Fruit fly (Drosophila melanogaster) whole organism, embryonic: Measurements from ENCODE around the gene Rdh.

Experiments
- CG12744 ChIP-seq: fragments of 200-800 bp; sonication (Bioruptor generic); optimal IDR thresholded peaks from 2 replicates; lab custom pipeline; 2016; ENCODE audit warnings: missing biosample characterization, missing genetic modification characterization
- CG13296 ChIP-seq: fragments of 200-800 bp; sonication (Bioruptor generic); optimal IDR thresholded peaks from 3 replicates; lab custom pipeline; 2018; ENCODE audit warnings: missing biosample characterization, mild to moderate bottlenecking, missing genetic modification characterization
- CG13424 ChIP-seq: fragments of 200-800 bp; sonication (Bioruptor generic); optimal IDR thresholded peaks from 2 replicates; lab custom pipeline; 2019; ENCODE audit warnings: missing biosample characterization, mild to moderate bottlenecking, missing genetic modification characterization, moderate library complexity
- CG18599 ChIP-seq: fragments of 200-800 bp; sonication (Bioruptor generic); optimal IDR thresholded peaks from 3 replicates; lab custom pipeline; 2017; ENCODE audit warnings: missing biosample characterization, missing genetic modification characterization, mild to moderate bottlenecking, moderate library complexity, missing genetic modification reagents
- CG2202 ChIP-seq: fragments of 200-800 bp; sonication (Bioruptor generic); optimal IDR thresholded peaks from 2 replicates; lab custom pipeline; 2018; ENCODE audit warnings: missing biosample characterization, mild to moderate bottlenecking, missing genetic modification characterization
- CG3163 ChIP-seq: fragments of 200-800 bp; sonication (Bioruptor generic); optimal IDR thresholded peaks from 3 replicates; lab custom pipeline; 2016; ENCODE audit warnings: missing biosample characterization, missing genetic modification characterization
- CG32767 ChIP-seq: fragments of 200-800 bp; sonication (Bioruptor generic); IDR thresholded peaks from 2 replicates; pipeline ENCODE4 v1.3.6; 2022; ENCODE audit warnings: missing biosample characterization, missing genetic modification characterization
- CG34224 ChIP-seq: fragments of 200-800 bp; sonication (Bioruptor generic); IDR thresholded peaks from 3 replicates; pipeline ENCODE4 v1.3.6; 2022; ENCODE audit warnings: missing biosample characterization, missing genetic modification characterization; ENCODE audit not compliant: partially characterized antibody
- CG34422 ChIP-seq: fragments of 200-800 bp; sonication (Bioruptor generic); IDR thresholded peaks from 3 replicates; pipeline ENCODE4 v1.3.6; 2022; ENCODE audit warnings: missing biosample characterization, missing genetic modification characterization
- CG4404 ChIP-seq: fragments of 200-800 bp; sonication (Bioruptor generic); IDR thresholded peaks from 2 replicates; pipeline ENCODE4 v1.3.6; 2022; ENCODE audit warnings: missing biosample characterization, missing genetic modification characterization
- CG4730 ChIP-seq: fragments of 200-800 bp; sonication (Bioruptor generic); IDR thresholded peaks from 2 replicates; pipeline ENCODE4 v1.3.6; 2022; ENCODE audit warnings: missing biosample characterization, missing genetic modification characterization
- CG5953 ChIP-seq: fragments of 200-800 bp; sonication (Bioruptor generic); IDR thresholded peaks from 2 replicates; pipeline ENCODE4 v1.3.6; 2022; ENCODE audit warnings: missing biosample characterization, missing genetic modification characterization
- CG8359 ChIP-seq: fragments of 200-800 bp; sonication (Bioruptor generic); optimal IDR thresholded peaks from 2 replicates; lab custom pipeline; 2017; ENCODE audit warnings: missing biosample characterization, mild to moderate bottlenecking, missing genetic modification characterization, borderline replicate concordance
- CkIIα-i1 ChIP-seq: fragments of 200-800 bp; sonication (Bioruptor generic); IDR thresholded peaks from 2 replicates; pipeline ENCODE4 v1.3.6; 2022; ENCODE audit warnings: missing biosample characterization, missing genetic modification characterization
- Doc2 ChIP-seq: fragments of 200-800 bp; sonication (Bioruptor generic); IDR thresholded peaks from 2 replicates; pipeline ENCODE4 v1.3.6; 2022; ENCODE audit warnings: missing biosample characterization, missing genetic modification characterization
- E2f1 ChIP-seq: fragments of 200-800 bp; sonication (Bioruptor generic); IDR thresholded peaks from 2 replicates; pipeline ENCODE4 v1.3.6; 2022; ENCODE audit warnings: missing biosample characterization, missing genetic modification characterization
- Eip74EF ChIP-seq, 2 experiments: fragments of 200-800 bp in 1 of 2; fragments of >200 bp in 1 of 2; sonication (Bioruptor generic) in 1 of 2; optimal IDR thresholded peaks; 2 replicates each; lab custom pipeline; 2017 to 2019; ENCODE audit warnings: missing biosample characterization in 2 of 2, missing genetic modification characterization in 2 of 2, mild to moderate bottlenecking in 1 of 2, moderate library complexity in 1 of 2
- Ets97D ChIP-seq: fragments of 200-800 bp; sonication (Bioruptor generic); optimal IDR thresholded peaks from 3 replicates; lab custom pipeline; 2016; ENCODE audit warnings: missing biosample characterization, missing genetic modification characterization
- MESR4 ChIP-seq: fragments of 200-800 bp; sonication (Bioruptor generic); optimal IDR thresholded peaks from 2 replicates; lab custom pipeline; 2018; ENCODE audit warnings: missing biosample characterization, mild to moderate bottlenecking, missing genetic modification characterization, moderate library complexity
- Neu2 ChIP-seq: fragments of 200-800 bp; sonication (Bioruptor generic); optimal IDR thresholded peaks from 3 replicates; lab custom pipeline; 2016; ENCODE audit warnings: missing biosample characterization, missing genetic modification characterization, borderline replicate concordance
- Nf-YC ChIP-seq: fragments of 200-800 bp; optimal IDR thresholded peaks from 3 replicates; lab custom pipeline; 2019; ENCODE audit warnings: missing biosample characterization, mild to moderate bottlenecking, missing genetic modification characterization, moderate library complexity
- Oaz ChIP-seq: fragments of 200-800 bp; sonication (Bioruptor generic); IDR thresholded peaks from 2 replicates; pipeline ENCODE4 v1.3.6; 2022; ENCODE audit warnings: missing biosample characterization, missing genetic modification characterization
- Side ChIP-seq: fragments of 200-800 bp; sonication (Bioruptor generic); optimal IDR thresholded peaks from 2 replicates; lab custom pipeline; 2016; ENCODE audit warnings: missing biosample characterization, missing genetic modification characterization
- Tbp ChIP-seq: fragments of >200 bp; optimal IDR thresholded peaks from 2 replicates; lab custom pipeline; 2018; ENCODE audit warnings: missing biosample characterization, missing genetic modification characterization
- Xbp1 ChIP-seq: fragments of 200-800 bp; sonication (Bioruptor generic); optimal IDR thresholded peaks from 3 replicates; lab custom pipeline; 2016; ENCODE audit warnings: missing biosample characterization, mild to moderate bottlenecking, missing genetic modification characterization
- ara ChIP-seq: fragments of 200-800 bp; sonication (Bioruptor generic); IDR thresholded peaks from 2 replicates; pipeline ENCODE4 v1.3.6; 2022; ENCODE audit warnings: missing biosample characterization, missing genetic modification characterization
- ase ChIP-seq: fragments of 200-800 bp; sonication (Bioruptor generic); IDR thresholded peaks from 3 replicates; pipeline ENCODE4 v1.3.6; 2022; ENCODE audit warnings: missing biosample characterization, missing genetic modification characterization
- az2 ChIP-seq: fragments of 200-800 bp; sonication (Bioruptor generic); optimal IDR thresholded peaks from 3 replicates; lab custom pipeline; 2016; ENCODE audit warnings: missing biosample characterization, missing genetic modification characterization
- bbx ChIP-seq: fragments of 200-800 bp; sonication (Bioruptor generic); IDR thresholded peaks from 2 replicates; pipeline ENCODE4 v1.3.6; 2022; ENCODE audit warnings: missing biosample characterization, missing genetic modification characterization; ENCODE audit not compliant: partially characterized antibody
- br ChIP-seq: fragments of >200 bp; optimal IDR thresholded peaks from 2 replicates; lab custom pipeline; 2017
- crc ChIP-seq: fragments of 200-800 bp; sonication (Bioruptor generic); optimal IDR thresholded peaks from 2 replicates; lab custom pipeline; 2016; ENCODE audit warnings: missing biosample characterization, missing genetic modification characterization
- croc ChIP-seq: fragments of 200-800 bp; sonication (Bioruptor generic); conservative IDR thresholded peaks from 3 replicates; pipeline ENCODE4 v1.3.6; 2022; ENCODE audit warnings: missing biosample characterization, missing genetic modification characterization
- disco-r ChIP-seq: fragments of 200-800 bp; sonication (Bioruptor generic); optimal IDR thresholded peaks from 2 replicates; lab custom pipeline; 2016; ENCODE audit warnings: missing biosample characterization, missing genetic modification characterization
- fd102C ChIP-seq: fragments of 200-800 bp; sonication (Bioruptor generic); optimal IDR thresholded peaks from 2 replicates; lab custom pipeline; 2018; ENCODE audit warnings: missing biosample characterization, mild to moderate bottlenecking, missing genetic modification characterization, moderate library complexity
- fd96Cb ChIP-seq: fragments of 200-800 bp; sonication (Bioruptor generic); optimal IDR thresholded peaks from 2 replicates; lab custom pipeline; 2018; ENCODE audit warnings: missing biosample characterization, mild to moderate bottlenecking, missing genetic modification characterization, moderate library complexity
- gcm2 ChIP-seq: fragments of 200-800 bp; sonication (Bioruptor generic); optimal IDR thresholded peaks from 2 replicates; lab custom pipeline; 2016; ENCODE audit warnings: missing biosample characterization, missing genetic modification characterization
- gsb ChIP-seq: fragments of 200-800 bp; sonication (Bioruptor generic); IDR thresholded peaks from 2 replicates; pipeline ENCODE4 v1.3.6; 2022; ENCODE audit warnings: missing biosample characterization, missing genetic modification characterization
- ham ChIP-seq: fragments of 200-800 bp; sonication (Bioruptor generic); IDR thresholded peaks from 2 replicates; pipeline ENCODE4 v1.3.6; 2022; ENCODE audit warnings: missing biosample characterization, missing genetic modification characterization
- ken ChIP-seq: fragments of 200-800 bp; sonication (Bioruptor generic); IDR thresholded peaks from 3 replicates; pipeline ENCODE4 v1.3.6; 2022; ENCODE audit warnings: missing biosample characterization, missing genetic modification characterization
- lilli ChIP-seq: fragments of 200-800 bp; sonication (Bioruptor generic); optimal IDR thresholded peaks from 3 replicates; lab custom pipeline; 2016; ENCODE audit warnings: missing biosample characterization, missing genetic modification characterization
- pan ChIP-seq, 4 experiments: fragments of >200 bp in 3 of 4; fragments of 200-800 bp in 1 of 4; sonication (Bioruptor generic) in 1 of 4; optimal IDR thresholded peaks in 3 of 4; IDR thresholded peaks in 1 of 4; 2 replicates each; pipeline versions ENCODE4 v1.3.6 to Lab custom; 2017 to 2022; ENCODE audit warnings: missing biosample characterization in 2 of 4, missing genetic modification characterization in 2 of 4, mixed read lengths in 1 of 4
- pb ChIP-seq: fragments of 200-800 bp; sonication (Bioruptor generic); optimal IDR thresholded peaks from 3 replicates; lab custom pipeline; 2016; ENCODE audit warnings: missing biosample characterization, missing genetic modification characterization
- pnt ChIP-seq: fragments of 200-800 bp; sonication (Bioruptor generic); optimal IDR thresholded peaks from 3 replicates; lab custom pipeline; 2016; ENCODE audit warnings: missing biosample characterization, missing genetic modification characterization
- scrt ChIP-seq: fragments of 200-800 bp; sonication (Bioruptor generic); optimal IDR thresholded peaks from 2 replicates; lab custom pipeline; 2018; ENCODE audit warnings: missing biosample characterization, mild to moderate bottlenecking, missing genetic modification characterization, moderate library complexity
- sens-2 ChIP-seq: fragments of 200-800 bp; sonication (Bioruptor generic); IDR thresholded peaks from 2 replicates; pipeline ENCODE4 v1.3.6; 2022; ENCODE audit warnings: missing biosample characterization, missing genetic modification characterization
- seq ChIP-seq: fragments of 200-800 bp; sonication (Bioruptor generic); IDR thresholded peaks from 2 replicates; pipeline ENCODE4 v1.3.6; 2022; ENCODE audit warnings: missing biosample characterization, missing genetic modification characterization
- ttk ChIP-seq: fragments of 200-800 bp; sonication (Bioruptor generic); IDR thresholded peaks from 2 replicates; pipeline ENCODE4 v2.1.2; 2022; ENCODE audit warnings: missing biosample characterization, missing genetic modification characterization
- vvl ChIP-seq: fragments of 200-800 bp; sonication (Bioruptor generic); IDR thresholded peaks from 2 replicates; pipeline ENCODE4 v1.3.6; 2022; ENCODE audit warnings: missing biosample characterization, missing genetic modification characterization
- zfh1 ChIP-seq: fragments of 200-800 bp; sonication (Bioruptor generic); IDR thresholded peaks from 3 replicates; pipeline ENCODE4 v1.3.6; 2022; ENCODE audit warnings: missing biosample characterization, missing genetic modification characterization
- zfh2 ChIP-seq: fragments of 200-800 bp; sonication (Bioruptor generic); optimal IDR thresholded peaks from 2 replicates; lab custom pipeline; 2016; ENCODE audit warnings: missing biosample characterization, missing genetic modification characterization

Gene Rdh

dm6 chr3L:3785002-3785661, 40.1 kb upstream of the Rdh start (continued):
- TF ChIP-seq sens-2 (GFP tag; lab: Robert Waterston, UW) = peak; percentile 95
- TF ChIP-seq gcm2 (GFP tag; lab: Kevin White, UChicago) = peak; percentile 92
- peak; percentile 87 for TF ChIP-seq gsb (GFP tag; lab: Robert Waterston, UW)
- peak; percentile 98 for TF ChIP-seq CG34422
- peak; percentile 96 for TF ChIP-seq Xbp1 (GFP tag; lab: Kevin White, UChicago)
- peak; percentile 86 for TF ChIP-seq zfh2 (GFP tag; lab: Kevin White, UChicago)
- TF ChIP-seq Ets97D (GFP tag; lab: Kevin White, UChicago) = peak; percentile 79
- TF ChIP-seq CkIIα-i1 (GFP tag; lab: Robert Waterston, UW) = peak; percentile 89
- peak; percentile 97 for TF ChIP-seq seq (GFP tag; lab: Robert Waterston, UW)
- peak; percentile 93 for TF ChIP-seq Oaz
- TF ChIP-seq E2f1 (GFP tag; lab: Robert Waterston, UW) = peak; percentile 96
- peak; percentile 91 for TF ChIP-seq crc (GFP tag; lab: Kevin White, UChicago)
- peak; percentile 98 for TF ChIP-seq vvl
- TF ChIP-seq CG34224 (GFP tag; lab: Robert Waterston, UW) = no peak
- TF ChIP-seq Nf-YC (tag; lab: Kevin White, UChicago) = no peak
- TF ChIP-seq CG5953 (GFP tag; lab: Robert Waterston, UW) = peak; percentile 95
- TF ChIP-seq pnt (GFP tag; lab: Kevin White, UChicago) = peak; percentile 96
- peak; percentile 85 for TF ChIP-seq CG18599 (GFP tag; lab: Kevin White, UChicago)
- peak; percentile 93 for TF ChIP-seq CG4730 (GFP tag; lab: Robert Waterston, UW)
- peak; percentile 96 for TF ChIP-seq ara (GFP tag; lab: Robert Waterston, UW)
- peak; percentile 46 for TF ChIP-seq CG13296 (GFP tag; lab: Kevin White, UChicago)
- TF ChIP-seq CG2202 (tag; lab: Kevin White, UChicago) = peak; percentile 86
- peak; percentile 63 for TF ChIP-seq scrt
- TF ChIP-seq CG12744 (GFP tag; lab: Kevin White, UChicago) = peak; percentile 83
- TF ChIP-seq ham (GFP tag; lab: Robert Waterston, UW) = peak; percentile 73
- peak; percentile 85 for TF ChIP-seq Neu2 (GFP tag; lab: Kevin White, UChicago)
- peak; percentile 94 for TF ChIP-seq Doc2 (GFP tag; lab: Robert Waterston, UW)
- peak; percentile 94 for TF ChIP-seq CG32767 (GFP tag; lab: Robert Waterston, UW)
- peak; percentile 96 for TF ChIP-seq ken
- TF ChIP-seq CG8359 (GFP tag; lab: Kevin White, UChicago) = peak; percentile 74
- TF ChIP-seq az2 (GFP tag; lab: Kevin White, UChicago) = peak; percentile 96
- peak; percentile 92 for TF ChIP-seq pb (GFP tag; lab: Kevin White, UChicago)
- TF ChIP-seq Eip74EF (GFP tag; optimal IDR thresholded peaks at IDR 0.05; lab: Kevin White, UChicago) = peak in 1 of 2 experiments; percentile 69
- peak; percentile 82 for TF ChIP-seq CG3163 (GFP tag; lab: Kevin White, UChicago)
- TF ChIP-seq ttk (GFP tag; lab: Robert Waterston, UW) = peak; percentile 96
- TF ChIP-seq lilli (GFP tag; lab: Kevin White, UChicago) = peak; percentile 95
- no peak for TF ChIP-seq br (lab: Kevin White, UChicago)
- peak; percentile 93 for TF ChIP-seq Side (GFP tag; lab: Kevin White, UChicago)
- 0 out of 2 replicates have a peak, but pooled peaks have one; percentile 35 for TF ChIP-seq bbx (GFP tag; lab: Robert Waterston, UW)
- no peak for TF ChIP-seq pan (optimal IDR thresholded peaks at IDR 0.05; lab: Kevin White, UChicago)
- TF ChIP-seq pan (GFP tag; optimal IDR thresholded peaks at IDR 0.05 in 1 of 2, IDR thresholded peaks at IDR 0.05 in 1 of 2) = peak in 1 of 2 experiments; percentile 98
- peak; percentile 89 for TF ChIP-seq fd96Cb (tag; lab: Kevin White, UChicago)
- TF ChIP-seq croc (GFP tag; lab: Robert Waterston, UW) = peak; percentile 94
- peak; percentile 58 for TF ChIP-seq MESR4 (GFP tag; lab: Kevin White, UChicago)
- TF ChIP-seq fd102C (GFP tag; lab: Kevin White, UChicago) = peak; percentile 61
- TF ChIP-seq ase (GFP tag; lab: Robert Waterston, UW) = peak; percentile 97
- no peak for TF ChIP-seq Tbp (GFP tag; lab: Kevin White, UChicago)
- peak; percentile 91 for TF ChIP-seq disco-r (GFP tag; lab: Kevin White, UChicago)
- peak; percentile 89 for TF ChIP-seq CG13424
- TF ChIP-seq CG4404 = peak; percentile 96
- TF ChIP-seq zfh1 (GFP tag; lab: Robert Waterston, UW) = peak; percentile 98
